Worm (Caenorhabditis elegans) whole organism, L1 larva: Measurements from ENCODE around the gene K08D8.12.
"Not testable (repeated sequence)": the region's sequence is repeated elsewhere in the genome, so short reads cannot be mapped to it uniquely, and the experiment has no call there.

ENCODE experiments used
- C34B4.2 ChIP-seq: sonication (generic microtip); optimal IDR thresholded peaks from 2 replicates; lab custom pipeline; 2017; ENCODE audit warnings: mild to moderate bottlenecking, missing genetic modification characterization, missing compliant biosample characterization
- F16B12.6 ChIP-seq: fragments of 150-350 bp; optimal IDR thresholded peaks from 2 replicates; lab custom pipeline; 2014; ENCODE audit warnings: missing biosample characterization, missing genetic modification characterization
- alr-1 ChIP-seq: fragments of 200-800 bp; sonication (Bioruptor generic); optimal IDR thresholded peaks from 2 replicates; lab custom pipeline; 2018; ENCODE audit warnings: borderline replicate concordance, mild to moderate bottlenecking, missing genetic modification characterization, missing compliant biosample characterization
- ceh-88 ChIP-seq: fragments of 200-800 bp; sonication (Bioruptor generic); IDR thresholded peaks from 2 replicates; pipeline ENCODE4 v1.3.6; 2022; ENCODE audit warnings: missing genetic modification characterization, missing compliant biosample characterization
- ces-1 ChIP-seq: fragments of 150-350 bp; optimal IDR thresholded peaks from 2 replicates; lab custom pipeline; 2014; ENCODE audit warnings: missing biosample characterization, missing genetic modification reagents, missing genetic modification characterization
- dsc-1 ChIP-seq: sonication (generic microtip); optimal IDR thresholded peaks from 2 replicates; lab custom pipeline; 2016; ENCODE audit warnings: mild to moderate bottlenecking, missing genetic modification characterization, missing compliant biosample characterization
- elt-2 ChIP-seq: sonication (generic microtip); optimal IDR thresholded peaks from 2 replicates; lab custom pipeline; 2016; ENCODE audit warnings: missing genetic modification characterization, mild to moderate bottlenecking, inconsistent platforms, missing compliant biosample characterization, missing genetic modification reagents
- hlh-17 ChIP-seq: fragments of 200-800 bp; sonication (Bioruptor generic); optimal IDR thresholded peaks from 2 replicates; lab custom pipeline; 2018; ENCODE audit warnings: missing genetic modification characterization, mild to moderate bottlenecking, missing compliant biosample characterization, moderate library complexity, borderline replicate concordance
- hlh-4 ChIP-seq: sonication (generic microtip); optimal IDR thresholded peaks from 2 replicates; lab custom pipeline; 2016; ENCODE audit warnings: mild to moderate bottlenecking, missing genetic modification characterization, missing compliant biosample characterization
- hpl-2 ChIP-seq: fragments of 150-350 bp; optimal IDR thresholded peaks from 2 replicates; lab custom pipeline; 2014; ENCODE audit warnings: missing biosample characterization, missing genetic modification reagents, missing genetic modification characterization
- irx-1 ChIP-seq: sonication (generic microtip); optimal IDR thresholded peaks from 2 replicates; lab custom pipeline; 2016; ENCODE audit warnings: missing genetic modification characterization, missing compliant biosample characterization
- isw-1 ChIP-seq: fragments of 200-800 bp; sonication (Bioruptor generic); IDR thresholded peaks from 2 replicates; pipeline ENCODE4 v1.3.6; 2022; ENCODE audit warnings: missing genetic modification characterization, missing compliant biosample characterization
- jun-1 ChIP-seq: fragments of 150-350 bp; optimal IDR thresholded peaks from 2 replicates; lab custom pipeline; 2014; ENCODE audit warnings: missing biosample characterization, missing genetic modification reagents, missing genetic modification characterization
- lin-14 ChIP-seq: fragments of 200-800 bp; sonication (Bioruptor generic); optimal IDR thresholded peaks from 2 replicates; lab custom pipeline; 2018; ENCODE audit warnings: mild to moderate bottlenecking, missing genetic modification characterization, moderate library complexity, missing compliant biosample characterization
- lin-39 ChIP-seq: fragments of 150-350 bp; optimal IDR thresholded peaks from 2 replicates; lab custom pipeline; 2014; ENCODE audit warnings: missing biosample characterization, missing genetic modification reagents, missing genetic modification characterization
- lsy-2 ChIP-seq, 2 experiments: fragments of 150-350 bp; optimal IDR thresholded peaks; 2 replicates each; lab custom pipeline; 2014; ENCODE audit warnings: missing biosample characterization in 2 of 2, missing genetic modification characterization in 2 of 2
- mdl-1 ChIP-seq, 2 experiments: fragments of 150-350 bp; optimal IDR thresholded peaks; 2 replicates each; lab custom pipeline; 2014 to 2017; ENCODE audit warnings: missing biosample characterization in 2 of 2, missing genetic modification characterization in 2 of 2, inconsistent platforms in 1 of 2
- mep-1 ChIP-seq: fragments of 150-350 bp; optimal IDR thresholded peaks from 2 replicates; lab custom pipeline; 2014; ENCODE audit warnings: missing biosample characterization, missing genetic modification characterization
- nhr-19 ChIP-seq: fragments of 200-800 bp; sonication (Bioruptor generic); conservative IDR thresholded peaks from 2 replicates; pipeline ENCODE4 v1.3.6; 2022; ENCODE audit warnings: missing genetic modification characterization, missing compliant biosample characterization
- nhr-77 ChIP-seq: fragments of 150-350 bp; optimal IDR thresholded peaks from 2 replicates; lab custom pipeline; 2014; ENCODE audit warnings: missing biosample characterization, missing genetic modification characterization
- nhr-84 ChIP-seq: sonication (generic microtip); optimal IDR thresholded peaks from 2 replicates; lab custom pipeline; 2017; ENCODE audit warnings: missing biosample characterization, missing genetic modification characterization
- nhr-85 ChIP-seq: sonication (generic microtip); peaks from one replicate; lab custom pipeline; 2016; ENCODE audit warnings: missing genetic modification characterization, inconsistent platforms, missing compliant biosample characterization
- rnt-1 ChIP-seq: sonication (generic microtip); optimal IDR thresholded peaks from 2 replicates; lab custom pipeline; 2016; ENCODE audit warnings: mild to moderate bottlenecking, missing genetic modification characterization, moderate library complexity, missing compliant biosample characterization
- snu-23 ChIP-seq: sonication (generic microtip); optimal IDR thresholded peaks from 2 replicates; lab custom pipeline; 2016; ENCODE audit warnings: missing genetic modification characterization, missing compliant biosample characterization
- sup-37 ChIP-seq: fragments of 200-800 bp; sonication (Bioruptor generic); optimal IDR thresholded peaks from 2 replicates; lab custom pipeline; 2018; ENCODE audit warnings: mild to moderate bottlenecking, missing genetic modification characterization, missing compliant biosample characterization
- unc-130 ChIP-seq: fragments of 150-350 bp; optimal IDR thresholded peaks from 2 replicates; lab custom pipeline; 2017; ENCODE audit warnings: missing biosample characterization, missing genetic modification characterization, inconsistent platforms
- unc-86 ChIP-seq: sonication (generic microtip); optimal IDR thresholded peaks from 2 replicates; lab custom pipeline; 2016; ENCODE audit warnings: missing genetic modification characterization, missing compliant biosample characterization
- vab-15 ChIP-seq: sonication (generic microtip); optimal IDR thresholded peaks from 2 replicates; lab custom pipeline; 2017; ENCODE audit warnings: missing genotype, mild to moderate bottlenecking, missing genetic modification characterization, missing compliant biosample characterization
- xbp-1 ChIP-seq: sonication (generic microtip); optimal IDR thresholded peaks from 2 replicates; lab custom pipeline; 2016; ENCODE audit warnings: missing genetic modification characterization, missing compliant biosample characterization

K08D8.12 gene

ce11 chrIV:12869383-12869782 is 23.9 kb upstream of the K08D8.12 start:
- TF ChIP-seq sup-37 (GFP tag; lab: Kevin White, UChicago) (no peak), ces-1 (GFP tag; lab: Kevin White, UChicago) (no peak), elt-2 (tag; lab: Kevin White, UChicago) (peak; percentile 34)

- TF ChIP-seq unc-86 (tag; lab: Kevin White, UChicago) (no peak), hlh-4 (no peak), lin-14 (no peak), vab-15 (no peak), hlh-17 (GFP tag; lab: Kevin White, UChicago) (no peak), isw-1 (GFP tag; lab: Robert Waterston, UW) (no peak), nhr-19 (GFP tag; lab: Robert Waterston, UW) (no peak)
Observed at ce11 chrIV:12869812-12870211, 23.5 kb upstream of the K08D8.12 start.

ce11 chrIV:12870315-12870714 is 23.0 kb upstream of the K08D8.12 start:
- no peak for TF ChIP-seq lin-14
- TF ChIP-seq isw-1 (GFP tag; lab: Robert Waterston, UW) = no peak
- no peak for TF ChIP-seq irx-1 (tag; lab: Kevin White, UChicago)
- no peak for TF ChIP-seq alr-1 (tag; lab: Kevin White, UChicago)
- no peak for TF ChIP-seq hpl-2 (GFP tag; lab: Kevin White, UChicago)
- TF ChIP-seq mdl-1 (tag; optimal IDR thresholded peaks at IDR 0.05; lab: Kevin White, UChicago) = no peak
- no peak for TF ChIP-seq hlh-17 (GFP tag; lab: Kevin White, UChicago)
- no peak for TF ChIP-seq nhr-84 (tag; lab: Kevin White, UChicago)
- TF ChIP-seq xbp-1 (tag; lab: Kevin White, UChicago) = no peak
- TF ChIP-seq dsc-1 (tag; lab: Kevin White, UChicago) = no peak
- TF ChIP-seq mep-1 (tag; lab: Kevin White, UChicago) = no peak
- no peak for TF ChIP-seq C34B4.2 (tag; lab: Kevin White, UChicago)
- no peak for TF ChIP-seq nhr-85 (tag; lab: Kevin White, UChicago)
- TF ChIP-seq jun-1 (tag; lab: Kevin White, UChicago) = no peak
- TF ChIP-seq hlh-4 = no peak
- TF ChIP-seq nhr-77 (tag; lab: Kevin White, UChicago) = no peak
- TF ChIP-seq snu-23 (GFP tag; lab: Kevin White, UChicago) = no peak
- TF ChIP-seq F16B12.6 (tag; lab: Kevin White, UChicago) = no peak
- TF ChIP-seq, all 84 proteins: peak for 0

ce11 chrIV:12871445-12871947 is 21.8 kb upstream of the K08D8.12 start, which contains the start of gene clec-187:
TSS of gene clec-187 (minus strand) at chrIV:12871495.
- TF ChIP-seq unc-130 (no peak), lin-39 (tag; lab: Kevin White, UChicago) (no peak), elt-2 (tag; lab: Kevin White, UChicago) (peak; percentile 73), sup-37 (GFP tag; lab: Kevin White, UChicago) (no peak), nhr-85 (tag; lab: Kevin White, UChicago) (no peak)

- not testable (repeated sequence) for TF ChIP-seq xbp-1 (tag; lab: Kevin White, UChicago); rnt-1 (tag; lab: Kevin White, UChicago); lsy-2 (tag; optimal IDR thresholded peaks at IDR 0.05; lab: Kevin White, UChicago)
- TF ChIP-seq, all 84 proteins: peak for 0; not testable (repeated sequence) for 84
Observed at ce11 chrIV:12875260-12875659, 18.0 kb upstream of the K08D8.12 start, which contains the start of gene ZK896.1. TSS of gene ZK896.1 (minus strand) at chrIV:12875360.

- TF ChIP-seq elt-2 (tag; lab: Kevin White, UChicago) (peak; percentile 49), ceh-88 (GFP tag; lab: Robert Waterston, UW) (no peak)
- TF ChIP-seq, all 84 proteins: peak for 1
Observed at ce11 chrIV:12876558-12876957, 16.7 kb upstream of the K08D8.12 start.
